Worm (Caenorhabditis elegans) whole organism, mixed stage, embryonic: ENCODE results near the gene thoc-5.

Source experiments
- elt-1 ChIP-seq: sonication (generic microtip); optimal IDR thresholded peaks from 2 replicates; lab custom pipeline; 2017; ENCODE audit warnings: missing genetic modification characterization, mild to moderate bottlenecking, missing compliant biosample characterization, antibody characterized with exemption, moderate library complexity, borderline replicate concordance; ENCODE audit not compliant: insufficient read depth
- lin-13 ChIP-seq: fragments of 150-350 bp; optimal IDR thresholded peaks from 2 replicates; lab custom pipeline; 2014; ENCODE audit warnings: missing biosample characterization, missing genetic modification characterization
- pha-4 ChIP-seq: fragments of 150-350 bp; optimal IDR thresholded peaks from 2 replicates; lab custom pipeline; 2018; ENCODE audit warnings: missing biosample characterization, missing genetic modification reagents, missing genetic modification characterization
- snpc-4 ChIP-seq: fragments of 150-350 bp; optimal IDR thresholded peaks from 2 replicates; lab custom pipeline; 2014; ENCODE audit warnings: missing biosample characterization, missing genetic modification characterization

DNA sequence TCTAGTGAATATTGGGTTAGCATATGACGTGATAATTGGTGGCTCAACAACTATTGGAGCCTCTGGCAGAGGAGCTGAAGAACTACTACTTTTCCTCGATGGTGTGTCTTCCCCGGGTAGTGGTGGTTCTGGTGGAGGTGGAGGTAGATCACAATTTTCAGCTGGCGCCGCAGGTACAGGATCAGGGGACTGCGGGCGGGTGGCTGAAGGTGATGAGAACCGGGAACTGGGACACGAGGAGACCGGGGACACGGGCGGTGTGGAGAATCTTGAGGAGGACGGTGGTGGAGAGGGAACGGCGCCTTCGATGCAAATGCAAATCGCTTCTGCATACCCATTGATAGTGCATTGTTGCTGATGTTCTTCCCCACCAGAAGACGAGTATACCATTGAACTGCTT is 46.5 kb upstream of the thoc-5 start:
- TF ChIP-seq lin-13 (tag; lab: Kevin White, UChicago) (no peak), elt-1 (tag; lab: Kevin White, UChicago) (no peak), pha-4 (tag; lab: Kevin White, UChicago) (no peak), snpc-4 (tag; lab: Kevin White, UChicago) (no peak)
